Worm (Caenorhabditis elegans) whole organism, L4 larva: ENCODE data around the gene pat-9.

Experiments used
- ama-1 ChIP-seq: fragments of 150-350 bp; optimal IDR thresholded peaks from 2 replicates; lab custom pipeline; 2014; ENCODE audit warnings: inconsistent platforms, mixed read lengths
- ceh-82 ChIP-seq: sonication (generic microtip); optimal IDR thresholded peaks from 2 replicates; lab custom pipeline; 2017; ENCODE audit warnings: missing biosample characterization, missing genetic modification characterization
- ces-1 ChIP-seq: fragments of 150-350 bp; sonication (generic microtip); optimal IDR thresholded peaks from 4 replicates; lab custom pipeline; 2014; ENCODE audit warnings: missing biosample characterization, missing genetic modification reagents, missing genetic modification characterization
- egl-27 ChIP-seq: sonication (generic microtip); optimal IDR thresholded peaks from 3 replicates; lab custom pipeline; 2017; ENCODE audit warnings: missing biosample characterization, missing genetic modification reagents, missing genetic modification characterization
- lin-13 ChIP-seq: fragments of 150-350 bp; optimal IDR thresholded peaks from 2 replicates; lab custom pipeline; 2014; ENCODE audit warnings: missing biosample characterization, missing genetic modification reagents, missing genetic modification characterization
- lin-15B ChIP-seq: fragments of 150-350 bp; sonication (generic microtip); optimal IDR thresholded peaks from 3 replicates; lab custom pipeline; 2014; ENCODE audit warnings: missing biosample characterization, missing genetic modification characterization
- lin-39 ChIP-seq: fragments of 150-350 bp; optimal IDR thresholded peaks from 2 replicates; lab custom pipeline; 2014; ENCODE audit warnings: missing biosample characterization, missing genetic modification reagents, missing genetic modification characterization
- nhr-237 ChIP-seq: sonication (generic microtip); optimal IDR thresholded peaks from 2 replicates; lab custom pipeline; 2017; ENCODE audit warnings: missing biosample characterization, missing genetic modification characterization
- pqm-1 ChIP-seq: sonication (generic microtip); optimal IDR thresholded peaks from 2 replicates; lab custom pipeline; 2017; ENCODE audit warnings: missing biosample characterization, missing genetic modification characterization
- rbr-2 ChIP-seq: sonication (generic microtip); optimal IDR thresholded peaks from 2 replicates; lab custom pipeline; 2016; ENCODE audit warnings: missing genotype, missing genetic modification characterization, missing compliant biosample characterization
- ztf-11 ChIP-seq: fragments of 150-350 bp; optimal IDR thresholded peaks from 2 replicates; lab custom pipeline; 2014; ENCODE audit warnings: missing biosample characterization, missing genetic modification characterization

DNA sequence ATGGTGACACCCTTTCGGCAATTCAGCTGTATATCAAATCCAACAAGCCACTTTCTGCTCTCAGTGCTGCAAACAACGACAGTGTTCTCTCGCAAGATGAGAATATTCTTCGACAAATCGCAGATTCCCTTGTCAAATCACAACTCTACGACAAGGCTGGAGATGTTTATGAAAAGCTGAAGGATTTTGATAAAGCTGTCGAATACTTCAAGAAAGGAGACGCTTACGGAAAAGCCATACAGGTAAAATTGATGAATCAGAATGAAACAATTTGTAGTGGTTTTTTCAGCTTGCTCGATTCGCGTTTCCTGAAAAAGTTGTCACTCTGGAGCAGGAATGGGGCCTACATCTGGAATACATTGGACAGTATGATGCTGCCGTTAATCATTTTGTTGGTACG is 9.4 kb downstream of the pat-9 start:
- TF ChIP-seq lin-13: no peak
- TF ChIP-seq nhr-237 (tag; lab: Kevin White, UChicago): no peak
- no peak for TF ChIP-seq egl-27
- TF ChIP-seq ama-1 (lab: Kevin White, UChicago): no peak
- TF ChIP-seq pqm-1: no peak
- TF ChIP-seq rbr-2: no peak
- TF ChIP-seq ceh-82: no peak
- no peak for TF ChIP-seq lin-15B (tag; lab: Kevin White, UChicago)
- TF ChIP-seq lin-39 (tag; lab: Kevin White, UChicago): no peak
- no peak for TF ChIP-seq ces-1 (GFP tag; lab: Kevin White, UChicago)
- no peak for TF ChIP-seq ztf-11 (tag; lab: Kevin White, UChicago)
